Worm (Caenorhabditis elegans) whole organism, L1 larva: ENCODE measurements around the gene idpp-7.

Source experiments
- C04F5.9 ChIP-seq: sonication (generic microtip); optimal IDR thresholded peaks from 2 replicates; lab custom pipeline; 2016; ENCODE audit warnings: missing genetic modification characterization, missing compliant biosample characterization
- aly-2 ChIP-seq: fragments of 150-350 bp; optimal IDR thresholded peaks from 2 replicates; lab custom pipeline; 2014; ENCODE audit warnings: missing biosample characterization, missing genetic modification characterization
- ama-1 ChIP-seq: fragments of 150-350 bp; optimal IDR thresholded peaks from 2 replicates; lab custom pipeline; 2014
- ceh-63 ChIP-seq: fragments of 200-800 bp; sonication (Bioruptor generic); optimal IDR thresholded peaks from 2 replicates; lab custom pipeline; 2018; ENCODE audit warnings: mild to moderate bottlenecking, missing genetic modification characterization, missing compliant biosample characterization
- ceh-88 ChIP-seq: fragments of 200-800 bp; sonication (Bioruptor generic); IDR thresholded peaks from 2 replicates; pipeline ENCODE4 v1.3.6; 2022; ENCODE audit warnings: missing genetic modification characterization, missing compliant biosample characterization
- dpl-1 ChIP-seq, 3 experiments: fragments of 150-350 bp in 2 of 3; sonication (generic microtip) in 1 of 3; optimal IDR thresholded peaks; 2 replicates each; lab custom pipeline; 2014 to 2017; ENCODE audit warnings: missing biosample characterization in 3 of 3, missing genetic modification characterization in 3 of 3, missing genetic modification reagents in 3 of 3
- dsc-1 ChIP-seq: sonication (generic microtip); optimal IDR thresholded peaks from 2 replicates; lab custom pipeline; 2016; ENCODE audit warnings: mild to moderate bottlenecking, missing genetic modification characterization, missing compliant biosample characterization
- efl-1 ChIP-seq, 4 experiments: fragments of 150-350 bp; optimal IDR thresholded peaks in 3 of 4; peaks in 1 of 4; 1 replicate in 1 of 4; 2 replicates in 3 of 4; lab custom pipeline; 2014; ENCODE audit warnings: missing biosample characterization in 2 of 4, missing genetic modification characterization in 2 of 4, missing genetic modification reagents in 2 of 4
- efl-3 ChIP-seq: fragments of 200-800 bp; sonication (Bioruptor generic); optimal IDR thresholded peaks from 2 replicates; lab custom pipeline; 2018; ENCODE audit warnings: mild to moderate bottlenecking, missing genetic modification characterization, missing compliant biosample characterization
- egl-13 ChIP-seq: sonication (generic microtip); optimal IDR thresholded peaks from 2 replicates; lab custom pipeline; 2016; ENCODE audit warnings: missing genotype, missing genetic modification reagents, missing genetic modification characterization, missing compliant biosample characterization
- elt-2 ChIP-seq: sonication (generic microtip); optimal IDR thresholded peaks from 2 replicates; lab custom pipeline; 2016; ENCODE audit warnings: missing genetic modification characterization, mild to moderate bottlenecking, inconsistent platforms, missing compliant biosample characterization, missing genetic modification reagents
- hlh-17 ChIP-seq: fragments of 200-800 bp; sonication (Bioruptor generic); optimal IDR thresholded peaks from 2 replicates; lab custom pipeline; 2018; ENCODE audit warnings: missing genetic modification characterization, mild to moderate bottlenecking, missing compliant biosample characterization, moderate library complexity, borderline replicate concordance
- lin-14 ChIP-seq: fragments of 200-800 bp; sonication (Bioruptor generic); optimal IDR thresholded peaks from 2 replicates; lab custom pipeline; 2018; ENCODE audit warnings: mild to moderate bottlenecking, missing genetic modification characterization, moderate library complexity, missing compliant biosample characterization
- lin-35 ChIP-seq, 2 experiments: fragments of 150-350 bp; optimal IDR thresholded peaks; 2 replicates each; lab custom pipeline; 2014; ENCODE audit warnings: missing biosample characterization in 2 of 2, missing genetic modification characterization in 2 of 2, missing genetic modification reagents in 2 of 2
- nhr-19 ChIP-seq: fragments of 200-800 bp; sonication (Bioruptor generic); conservative IDR thresholded peaks from 2 replicates; pipeline ENCODE4 v1.3.6; 2022; ENCODE audit warnings: missing genetic modification characterization, missing compliant biosample characterization
- nhr-71 ChIP-seq: sonication (generic microtip); optimal IDR thresholded peaks from 2 replicates; lab custom pipeline; 2016; ENCODE audit warnings: mild to moderate bottlenecking, missing genetic modification characterization, moderate library complexity, missing compliant biosample characterization
- nhr-84 ChIP-seq: sonication (generic microtip); optimal IDR thresholded peaks from 2 replicates; lab custom pipeline; 2017; ENCODE audit warnings: missing biosample characterization, missing genetic modification characterization
- nhr-90 ChIP-seq: sonication (generic microtip); optimal IDR thresholded peaks from 2 replicates; lab custom pipeline; 2016; ENCODE audit warnings: mild to moderate bottlenecking, missing genetic modification characterization, missing compliant biosample characterization; ENCODE audit not compliant: poor library complexity
- pag-3 ChIP-seq: sonication (generic microtip); optimal IDR thresholded peaks from 2 replicates; lab custom pipeline; 2017; ENCODE audit warnings: missing genetic modification characterization, mild to moderate bottlenecking, missing compliant biosample characterization, antibody characterized with exemption, borderline replicate concordance; ENCODE audit not compliant: insufficient read depth
- pax-3 ChIP-seq: fragments of 200-800 bp; sonication (Bioruptor generic); optimal IDR thresholded peaks from 2 replicates; lab custom pipeline; 2018; ENCODE audit warnings: mild to moderate bottlenecking, missing genetic modification characterization, moderate library complexity, missing compliant biosample characterization
- pqm-1 ChIP-seq: sonication (generic microtip); optimal IDR thresholded peaks from 3 replicates; lab custom pipeline; 2017; ENCODE audit warnings: missing biosample characterization, missing genetic modification characterization
- swsn-7 ChIP-seq: sonication (generic microtip); optimal IDR thresholded peaks from 2 replicates; lab custom pipeline; 2016; ENCODE audit warnings: missing genetic modification characterization, missing compliant biosample characterization
- tbx-2 ChIP-seq: sonication (generic microtip); optimal IDR thresholded peaks from 2 replicates; lab custom pipeline; 2016; ENCODE audit warnings: missing genetic modification characterization, missing compliant biosample characterization
- tlp-1 ChIP-seq: fragments of 150-350 bp; optimal IDR thresholded peaks from 2 replicates; lab custom pipeline; 2014; ENCODE audit warnings: missing biosample characterization, missing genetic modification characterization
- unc-130 ChIP-seq: fragments of 150-350 bp; optimal IDR thresholded peaks from 2 replicates; lab custom pipeline; 2017; ENCODE audit warnings: missing biosample characterization, missing genetic modification characterization, inconsistent platforms
- unc-98 ChIP-seq: fragments of 200-800 bp; sonication (Bioruptor generic); IDR thresholded peaks from 2 replicates; pipeline ENCODE4 v1.3.6; 2022; ENCODE audit warnings: missing genetic modification characterization, missing compliant biosample characterization
- xbp-1 ChIP-seq: sonication (generic microtip); optimal IDR thresholded peaks from 2 replicates; lab custom pipeline; 2016; ENCODE audit warnings: missing genetic modification characterization, missing compliant biosample characterization
- zip-4 ChIP-seq: fragments of 200-800 bp; sonication (Bioruptor generic); optimal IDR thresholded peaks from 2 replicates; lab custom pipeline; 2018; ENCODE audit warnings: mild to moderate bottlenecking, missing genetic modification characterization, moderate library complexity, missing compliant biosample characterization
- ztf-11 ChIP-seq, 2 experiments: sonication (generic microtip); optimal IDR thresholded peaks; 2 replicates each; lab custom pipeline; 2016 to 2017; ENCODE audit warnings: missing genetic modification characterization in 2 of 2, missing biosample characterization in 1 of 2, missing compliant biosample characterization in 1 of 2

idpp-7 gene

ce11 chrIV:12685827-12686226 lies 33.9 kb upstream of the idpp-7 start:
- no peak for TF ChIP-seq ceh-88
- TF ChIP-seq tbx-2 (tag; lab: Kevin White, UChicago): no peak
- TF ChIP-seq pag-3 (tag; lab: Kevin White, UChicago): no peak
- peak; percentile 4 for TF ChIP-seq dsc-1 (tag; lab: Kevin White, UChicago)
- no peak for TF ChIP-seq lin-14 (GFP tag; lab: Kevin White, UChicago)
- no peak for TF ChIP-seq efl-3 (GFP tag; lab: Kevin White, UChicago)
- TF ChIP-seq unc-98: no peak
- no peak for TF ChIP-seq nhr-19 (GFP tag; lab: Robert Waterston, UW)

ce11 chrIV:12688370-12688769 lies 31.4 kb upstream of the idpp-7 start, which contains the start of gene T23B5.3:
Gene T23B5.3 (plus strand): TSS chrIV:12688670.
- TF ChIP-seq elt-2 (tag; lab: Kevin White, UChicago) (peak; percentile 18), pqm-1 (tag; lab: Kevin White, UChicago) (no peak)

ce11 chrIV:12689292-12689691 lies 30.5 kb upstream of the idpp-7 start:
- no peak for TF ChIP-seq aly-2
- no peak for TF ChIP-seq xbp-1
- no peak for TF ChIP-seq hlh-17 (GFP tag; lab: Kevin White, UChicago)
- TF ChIP-seq nhr-84 (tag; lab: Kevin White, UChicago): no peak
- no peak for TF ChIP-seq swsn-7 (tag; lab: Kevin White, UChicago)
- TF ChIP-seq C04F5.9 (tag; lab: Kevin White, UChicago): no peak
- TF ChIP-seq efl-3 (GFP tag; lab: Kevin White, UChicago): no peak
- no peak for TF ChIP-seq pax-3 (tag; lab: Kevin White, UChicago)

ce11 chrIV:12689709-12690142 lies 30.0 kb upstream of the idpp-7 start:
- TF ChIP-seq ama-1 (lab: Kevin White, UChicago): no peak
- TF ChIP-seq ztf-11 (tag; optimal IDR thresholded peaks at IDR 0.05; lab: Kevin White, UChicago): no peak
- TF ChIP-seq zip-4: no peak
- no peak for TF ChIP-seq nhr-84 (tag; lab: Kevin White, UChicago)
- TF ChIP-seq lin-14 (GFP tag; lab: Kevin White, UChicago): peak; percentile 2
- no peak for TF ChIP-seq pax-3 (tag; lab: Kevin White, UChicago)
- TF ChIP-seq nhr-90 (tag; lab: Kevin White, UChicago): peak; percentile 33
- TF ChIP-seq tlp-1 (tag; lab: Kevin White, UChicago): peak; percentile 47
- peak in 1 of 2 experiments; percentile 60 for TF ChIP-seq lin-35 (GFP tag; optimal IDR thresholded peaks at IDR 0.05; lab: Kevin White, UChicago)
- TF ChIP-seq dpl-1 (GFP tag; optimal IDR thresholded peaks at IDR 0.05; lab: Kevin White, UChicago): peak in 1 of 3 experiments; percentile 21
- no peak for TF ChIP-seq C04F5.9 (tag; lab: Kevin White, UChicago)
- peak; percentile 98 for TF ChIP-seq elt-2 (tag; lab: Kevin White, UChicago)
- TF ChIP-seq egl-13: no peak
- TF ChIP-seq efl-1 (optimal IDR thresholded peaks at IDR 0.05; lab: Kevin White, UChicago): no peak
- TF ChIP-seq efl-1 (GFP tag; optimal IDR thresholded peaks at IDR 0.05 in 1 of 2; lab: Kevin White, UChicago): peak in 1 of 2 experiments; percentile 83
- TF ChIP-seq pqm-1 (tag; lab: Kevin White, UChicago): peak; percentile 75
- TF ChIP-seq unc-130 (tag; lab: Kevin White, UChicago): no peak
- TF ChIP-seq, all 84 proteins: peak for 8

DNA sequence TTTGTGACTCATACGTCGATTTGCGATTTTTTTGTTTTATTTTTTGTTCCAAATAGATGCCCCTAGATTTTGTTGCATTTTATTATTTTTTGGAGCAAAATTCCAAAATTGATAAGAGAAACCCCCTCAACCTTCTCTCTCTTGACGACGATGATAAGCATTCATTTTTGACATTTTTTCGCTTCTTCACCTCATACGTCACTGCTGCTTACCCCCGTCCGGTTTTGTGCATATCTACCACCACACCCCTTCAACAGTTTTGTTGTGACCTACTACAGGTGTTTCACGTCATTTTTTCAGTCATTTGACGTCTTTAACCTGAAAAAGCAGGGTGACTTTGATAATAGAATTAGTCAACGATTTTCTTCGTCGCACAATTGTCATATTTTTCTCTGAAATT lies 20.9 kb upstream of the idpp-7 start:
- TF ChIP-seq nhr-71 (tag; lab: Kevin White, UChicago) (peak; percentile 2), elt-2 (tag; lab: Kevin White, UChicago) (peak; percentile 67), ceh-63 (GFP tag; lab: Kevin White, UChicago) (no peak)

- TF ChIP-seq nhr-84 (tag; lab: Kevin White, UChicago) (no peak), elt-2 (tag; lab: Kevin White, UChicago) (peak; percentile 28)
Observed at ce11 chrIV:12700204-12700603, 19.6 kb upstream of the idpp-7 start.
